Worm (Caenorhabditis elegans): Measurements from ENCODE around the gene cyp-13A12.

Gene cyp-13A12

DNA sequence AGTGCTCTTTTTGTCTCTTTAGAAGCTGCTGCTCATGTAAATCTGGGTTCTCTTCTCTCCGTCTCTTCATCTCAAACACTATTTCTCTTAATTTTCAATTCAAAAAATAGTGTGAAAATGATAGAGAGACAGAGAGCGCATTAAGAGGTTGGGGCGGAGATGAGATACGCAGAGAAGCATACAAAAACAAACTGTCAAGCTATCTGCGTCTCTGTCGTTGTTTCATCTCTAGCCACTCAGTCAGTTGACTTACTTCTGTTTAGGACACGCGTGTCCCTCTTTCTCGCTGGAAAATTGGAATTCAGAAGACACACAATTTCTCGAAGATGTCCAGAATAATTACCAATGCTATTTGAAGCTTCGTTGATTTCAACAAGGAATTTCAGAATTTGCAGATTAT lies 36.8 kb downstream of the cyp-13A12 start:
- TF ChIP-seq tbx-37 (GFP tag; conservative IDR thresholded peaks at IDR 0.05) (no peak; the same call in 1 of the 2 replicates), ceh-13 (GFP tag; optimal IDR thresholded peaks at IDR 0.05) (no peak), scrt-1 (GFP tag; IDR thresholded peaks at IDR 0.05) (no peak), hmg-4 (GFP tag; optimal IDR thresholded peaks at IDR 0.05) (no peak), F13C5.2 (tag; optimal IDR thresholded peaks at IDR 0.05) (no peak), tra-4 (tag; optimal IDR thresholded peaks at IDR 0.05) (no peak), ama-1 (optimal IDR thresholded peaks at IDR 0.05) (peak; percentile 80), hnd-1 (tag; optimal IDR thresholded peaks at IDR 0.05) (no peak)

DNA sequence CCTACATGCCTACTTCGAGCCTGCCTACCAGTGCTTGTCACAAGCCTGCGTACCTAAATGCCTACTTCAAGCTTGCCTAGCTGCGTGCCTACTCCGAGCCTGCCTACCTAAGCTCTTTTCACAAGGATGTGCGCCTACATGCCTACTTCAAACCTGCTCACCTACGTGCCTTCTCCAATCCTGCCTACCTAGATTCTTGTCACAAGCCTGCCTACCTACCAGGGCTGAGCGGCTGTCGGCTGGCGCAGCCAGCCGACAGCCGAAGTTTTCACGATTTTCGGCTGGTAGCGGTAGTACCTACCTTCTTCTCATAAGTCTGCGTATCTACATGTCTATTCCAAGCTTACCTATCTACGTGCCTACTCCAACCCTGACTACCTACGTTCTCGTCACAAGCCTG lies 37.4 kb downstream of the cyp-13A12 start:
- TF ChIP-seq ceh-36 (tag; optimal IDR thresholded peaks at IDR 0.05), result no peak
- 0 out of 2 replicates have a peak, but pooled peaks have one; percentile 1 for TF ChIP-seq flt-1 (GFP tag; IDR thresholded peaks at IDR 0.05)
- TF ChIP-seq tbx-11 (GFP tag; IDR thresholded peaks at IDR 0.05), result 0 out of 2 replicates have a peak, but pooled peaks have one; percentile 30

DNA sequence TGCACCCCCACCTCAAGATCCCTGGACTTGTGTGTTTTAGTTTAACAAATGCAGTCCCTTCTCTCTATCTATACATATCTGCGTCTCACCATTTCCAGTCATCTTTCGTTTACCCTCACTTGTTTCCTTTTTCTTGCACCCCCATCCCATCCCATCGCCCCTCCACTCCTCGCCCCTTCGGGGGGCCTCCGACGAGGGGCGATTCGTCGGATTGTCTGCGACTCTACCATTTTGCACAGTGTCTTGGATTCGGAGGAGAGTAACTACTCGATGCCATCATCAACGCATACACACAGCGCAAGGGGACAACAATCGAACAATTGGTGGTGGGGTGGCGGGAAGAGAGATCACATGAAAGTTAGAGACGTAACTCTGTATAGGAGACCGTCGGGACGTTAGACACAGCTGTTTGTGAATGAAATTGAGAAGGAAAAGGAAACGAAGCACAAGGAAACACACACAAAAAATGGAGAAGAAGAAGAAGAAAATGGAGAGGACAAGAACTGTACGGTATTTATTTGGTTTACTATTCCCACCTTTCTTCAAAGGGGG lies 38.1 kb downstream of the cyp-13A12 start:
- TF ChIP-seq flt-1 (GFP tag; IDR thresholded peaks at IDR 0.05) (no peak; the same call in 1 of the 2 replicates), aly-1 (tag; optimal IDR thresholded peaks at IDR 0.05) (peak; percentile 38), ama-1 (optimal IDR thresholded peaks at IDR 0.05) (no peak), ceh-36 (tag; optimal IDR thresholded peaks at IDR 0.05) (peak; percentile 27), hmg-4 (GFP tag; optimal IDR thresholded peaks at IDR 0.05) (peak; percentile 84), F13C5.2 (tag; optimal IDR thresholded peaks at IDR 0.05) (peak; percentile 76), hmbx-1 (tag; optimal IDR thresholded peaks at IDR 0.05) (no peak), ets-7 (tag; optimal IDR thresholded peaks at IDR 0.05) (peak; percentile 49), pes-1 (GFP tag; IDR thresholded peaks at IDR 0.05) (peak; percentile 59; the same call in 1 of the 2 replicates), scrt-1 (GFP tag; IDR thresholded peaks at IDR 0.05) (no peak), B0310.2 (tag; optimal IDR thresholded peaks at IDR 0.05) (peak; percentile 22), tbx-11 (GFP tag; IDR thresholded peaks at IDR 0.05) (peak; percentile 59; the same call in 1 of the 2 replicates), ceh-13 (GFP tag; optimal IDR thresholded peaks at IDR 0.05) (peak; percentile 12)

DNA sequence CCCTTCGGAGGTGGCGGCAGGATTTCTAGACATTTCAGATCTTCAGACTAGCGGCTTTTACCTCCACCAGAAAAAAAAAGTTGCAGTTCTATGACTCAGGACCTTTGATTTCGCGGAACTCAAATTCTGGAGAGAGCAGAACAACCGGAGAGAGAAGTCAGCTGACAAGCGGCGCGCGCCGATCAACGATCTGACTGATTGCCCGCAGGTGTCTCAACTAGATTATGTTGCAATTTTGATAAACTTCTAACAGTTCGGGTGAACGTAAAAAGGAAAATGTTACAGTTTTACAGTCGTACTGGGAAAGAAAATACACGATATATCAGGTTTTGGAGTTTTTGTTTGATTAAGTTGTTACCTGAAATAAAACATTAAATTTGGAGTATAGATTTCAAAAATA lies 38.6 kb downstream of the cyp-13A12 start:
- TF ChIP-seq tbx-11 (GFP tag; IDR thresholded peaks at IDR 0.05) (no peak), tbx-37 (GFP tag; conservative IDR thresholded peaks at IDR 0.05) (no peak), pes-1 (GFP tag; IDR thresholded peaks at IDR 0.05) (no peak), F13C5.2 (tag; optimal IDR thresholded peaks at IDR 0.05) (no peak), sea-1 (GFP tag; conservative IDR thresholded peaks at IDR 0.05) (no peak), B0310.2 (tag; optimal IDR thresholded peaks at IDR 0.05) (no peak), ets-7 (tag; optimal IDR thresholded peaks at IDR 0.05) (no peak), ceh-13 (GFP tag; optimal IDR thresholded peaks at IDR 0.05) (no peak)

DNA sequence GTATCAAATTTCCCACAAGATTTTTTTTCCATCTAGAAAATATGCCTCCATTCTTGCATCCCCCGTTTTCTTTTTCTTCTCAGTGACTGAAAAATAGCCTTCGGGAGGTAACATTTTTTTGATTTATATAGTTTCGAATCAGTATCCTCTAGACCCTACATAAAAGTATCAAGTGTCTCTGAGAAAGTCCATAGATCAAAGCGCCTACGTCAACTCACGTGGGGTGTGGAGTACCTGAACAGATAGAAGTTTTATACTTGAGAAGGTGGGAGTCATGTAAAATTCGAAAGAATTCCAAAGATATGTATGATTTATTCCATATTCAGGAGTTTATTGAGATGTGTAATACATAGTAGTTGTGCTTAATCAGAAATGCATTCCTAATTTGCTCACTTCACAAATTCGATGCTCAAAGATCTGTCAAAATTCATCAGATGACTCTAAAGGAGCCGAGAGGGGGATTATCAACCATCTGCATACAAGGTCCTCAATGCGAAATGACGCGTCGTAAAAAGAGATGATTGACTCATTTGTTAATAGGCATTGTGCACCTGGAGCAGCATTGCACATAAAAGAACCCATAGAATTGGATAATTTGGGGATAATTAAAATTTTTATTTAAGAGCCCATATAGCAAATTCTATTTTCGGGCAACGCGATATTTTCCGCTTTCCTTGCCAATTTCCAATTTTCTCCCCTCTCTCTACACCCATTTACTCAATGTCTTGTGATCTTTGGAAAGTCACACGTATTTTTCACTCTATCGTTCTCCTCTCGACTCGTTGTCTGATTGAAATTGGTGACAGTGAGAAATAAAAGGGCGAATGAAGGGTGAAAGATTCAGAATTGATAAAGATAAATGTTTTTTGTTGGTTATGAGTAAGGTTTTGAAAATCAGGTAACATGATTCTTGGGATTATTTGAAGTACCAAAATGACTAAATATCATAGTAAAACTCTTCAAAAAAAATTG lies 40.2 kb downstream of the cyp-13A12 start:
- no peak for TF ChIP-seq tra-4 (tag; optimal IDR thresholded peaks at IDR 0.05)
- 0 out of 2 replicates have a peak, but pooled peaks have one; percentile 47 for TF ChIP-seq sea-1 (GFP tag; conservative IDR thresholded peaks at IDR 0.05)
- TF ChIP-seq pes-1 (GFP tag; IDR thresholded peaks at IDR 0.05), result no peak
- TF ChIP-seq F13C5.2 (tag; optimal IDR thresholded peaks at IDR 0.05), result no peak

DNA sequence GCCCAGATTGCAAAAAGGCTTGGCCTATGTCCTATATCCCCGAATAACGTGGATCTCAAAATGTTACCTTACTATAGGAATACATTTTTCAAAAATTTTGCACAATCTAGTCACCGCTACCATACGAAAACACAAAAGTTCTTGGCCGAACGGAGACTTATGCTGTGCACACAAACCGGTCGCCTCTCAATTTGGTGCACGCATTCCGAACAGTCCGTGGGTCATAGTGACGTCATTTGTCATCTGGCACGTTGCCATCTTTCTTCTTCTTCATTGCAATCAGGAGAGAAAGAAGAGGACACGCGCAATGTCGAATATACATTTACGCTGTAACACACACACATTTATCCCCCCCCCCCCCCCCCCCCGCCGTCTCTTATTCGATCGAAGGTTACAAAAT lies 41.3 kb downstream of the cyp-13A12 start:
- peak; percentile 66 for TF ChIP-seq hmg-4 (GFP tag; optimal IDR thresholded peaks at IDR 0.05)
- TF ChIP-seq sea-1 (GFP tag; conservative IDR thresholded peaks at IDR 0.05), result 0 out of 2 replicates have a peak, but pooled peaks have one; percentile 55
- TF ChIP-seq ceh-13 (GFP tag; optimal IDR thresholded peaks at IDR 0.05), result no peak
- TF ChIP-seq tra-4 (tag; optimal IDR thresholded peaks at IDR 0.05), result no peak

DNA sequence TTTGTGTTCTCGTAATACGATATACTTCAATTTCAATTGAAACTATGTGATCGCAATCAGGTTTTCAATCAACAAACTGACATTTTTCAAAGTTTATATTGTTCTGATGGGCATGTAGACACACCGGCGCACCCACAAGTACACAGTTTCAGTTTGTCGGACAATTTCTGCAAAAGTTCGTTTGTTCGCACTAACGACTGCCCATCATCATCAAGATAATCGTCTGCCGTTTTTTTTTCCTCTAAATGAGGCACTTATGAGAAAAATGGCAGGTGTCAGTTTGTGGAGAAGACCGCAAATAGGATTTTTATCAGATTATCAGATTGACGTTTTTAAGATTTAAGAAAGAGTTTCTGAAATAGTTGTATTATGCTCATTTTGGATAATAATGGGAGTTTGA lies 42.5 kb downstream of the cyp-13A12 start:
- TF ChIP-seq sea-1 (GFP tag; conservative IDR thresholded peaks at IDR 0.05), result no peak
- TF ChIP-seq hmbx-1 (tag; optimal IDR thresholded peaks at IDR 0.05), result no peak
- no peak for TF ChIP-seq B0310.2 (tag; optimal IDR thresholded peaks at IDR 0.05)
- no peak for TF ChIP-seq hnd-1 (tag; optimal IDR thresholded peaks at IDR 0.05)

DNA sequence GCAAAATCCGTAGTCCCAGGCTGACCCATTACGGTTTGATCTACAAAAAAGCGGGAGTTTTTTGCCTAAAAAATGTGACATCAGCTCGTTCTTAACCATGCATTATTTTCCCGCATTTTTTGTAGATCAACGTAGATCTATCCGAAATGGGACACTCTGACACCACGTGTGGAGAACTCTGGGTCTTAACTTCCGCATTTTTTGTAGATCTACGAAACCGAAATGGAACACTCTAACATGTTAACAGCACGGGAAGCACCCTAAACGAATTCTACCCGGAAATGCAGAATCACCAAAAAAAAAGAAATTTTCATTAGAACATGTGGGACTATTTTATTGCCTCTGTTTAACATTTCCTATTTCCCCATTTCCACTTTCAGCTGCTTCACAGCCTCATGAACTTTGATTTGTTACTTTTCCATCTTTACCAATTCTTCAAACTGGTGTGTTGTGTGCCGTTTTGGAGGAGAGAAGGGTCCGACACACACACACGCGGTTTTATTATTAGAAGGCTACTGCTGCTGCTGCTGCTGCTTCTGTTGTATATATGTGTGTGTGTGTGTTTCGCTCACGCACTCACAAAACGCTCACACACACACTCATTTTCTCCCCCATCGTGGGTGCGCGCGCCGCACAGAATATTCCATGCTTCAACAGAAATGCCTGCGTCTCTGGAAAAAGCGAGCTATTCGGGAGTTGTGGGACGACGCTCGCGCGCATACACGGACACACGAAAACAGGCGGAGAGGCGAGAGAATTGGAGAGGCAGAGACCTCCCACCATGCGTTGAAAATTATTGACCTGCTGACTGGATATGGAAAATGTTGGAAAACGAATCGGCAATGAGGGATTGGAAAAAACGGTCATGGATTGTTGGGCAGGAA lies 43.8 kb downstream of the cyp-13A12 start:
- TF ChIP-seq B0310.2 (tag; optimal IDR thresholded peaks at IDR 0.05) (no peak), hmbx-1 (tag; optimal IDR thresholded peaks at IDR 0.05) (no peak), tra-4 (tag; optimal IDR thresholded peaks at IDR 0.05) (no peak), ets-7 (tag; optimal IDR thresholded peaks at IDR 0.05) (peak; percentile 21), ama-1 (optimal IDR thresholded peaks at IDR 0.05) (no peak), tbx-11 (GFP tag; IDR thresholded peaks at IDR 0.05) (no peak), flt-1 (GFP tag; IDR thresholded peaks at IDR 0.05) (peak; percentile 44), aly-1 (tag; optimal IDR thresholded peaks at IDR 0.05) (peak; percentile 53), hmg-4 (GFP tag; optimal IDR thresholded peaks at IDR 0.05) (peak; percentile 96), hnd-1 (tag; optimal IDR thresholded peaks at IDR 0.05) (no peak), ceh-36 (tag; optimal IDR thresholded peaks at IDR 0.05) (peak; percentile 15), scrt-1 (GFP tag; IDR thresholded peaks at IDR 0.05) (no peak), tbx-37 (GFP tag; conservative IDR thresholded peaks at IDR 0.05) (no peak; the same call in 1 of the 2 replicates), ceh-13 (GFP tag; optimal IDR thresholded peaks at IDR 0.05) (no peak), pes-1 (GFP tag; IDR thresholded peaks at IDR 0.05) (no peak), sea-1 (GFP tag; conservative IDR thresholded peaks at IDR 0.05) (no peak), F13C5.2 (tag; optimal IDR thresholded peaks at IDR 0.05) (peak; percentile 90)

Data from whole organism, early embryonic.